Worm (Caenorhabditis elegans) whole organism, early embryonic: Measurements from ENCODE around the gene rsu-1.
"Not testable (repeated sequence)": the region's sequence is repeated elsewhere in the genome, so short reads cannot be mapped to it uniquely, and the experiment has no call there.

Source experiments
- B0310.2 ChIP-seq: sonication (generic microtip); optimal IDR thresholded peaks from 2 replicates; lab custom pipeline; 2016; ENCODE audit warnings: mild to moderate bottlenecking, missing genetic modification characterization, missing compliant biosample characterization
- F13C5.2 ChIP-seq: sonication (generic microtip); optimal IDR thresholded peaks from 2 replicates; lab custom pipeline; 2017; ENCODE audit warnings: mild to moderate bottlenecking, missing genetic modification characterization, inconsistent platforms, missing compliant biosample characterization
- aly-1 ChIP-seq: sonication (generic microtip); optimal IDR thresholded peaks from 2 replicates; lab custom pipeline; 2016; ENCODE audit warnings: missing genetic modification characterization, missing compliant biosample characterization
- ama-1 ChIP-seq: fragments of 150-350 bp; optimal IDR thresholded peaks from 2 replicates; lab custom pipeline; 2014
- ceh-13 ChIP-seq: fragments of 200-800 bp; sonication (Bioruptor generic); optimal IDR thresholded peaks from 2 replicates; lab custom pipeline; 2018; ENCODE audit warnings: mild to moderate bottlenecking, missing genetic modification characterization, missing compliant biosample characterization
- ceh-36 ChIP-seq: sonication (generic microtip); optimal IDR thresholded peaks from 2 replicates; lab custom pipeline; 2016; ENCODE audit warnings: missing genetic modification characterization, inconsistent platforms, missing compliant biosample characterization
- ets-7 ChIP-seq: sonication (generic microtip); optimal IDR thresholded peaks from 2 replicates; lab custom pipeline; 2016; ENCODE audit warnings: missing genotype, missing genetic modification characterization, missing compliant biosample characterization
- flt-1 ChIP-seq: fragments of 200-800 bp; sonication (Bioruptor generic); IDR thresholded peaks from 2 replicates; pipeline ENCODE4 v1.3.6; 2022; ENCODE audit warnings: missing genetic modification characterization, missing compliant biosample characterization
- hmbx-1 ChIP-seq: sonication (generic microtip); optimal IDR thresholded peaks from 2 replicates; lab custom pipeline; 2016; ENCODE audit warnings: mild to moderate bottlenecking, missing genetic modification characterization, missing compliant biosample characterization
- hmg-4 ChIP-seq: fragments of 200-800 bp; sonication (Bioruptor generic); optimal IDR thresholded peaks from 2 replicates; lab custom pipeline; 2018; ENCODE audit warnings: mild to moderate bottlenecking, missing genetic modification characterization, missing compliant biosample characterization
- hnd-1 ChIP-seq: sonication (generic microtip); optimal IDR thresholded peaks from 2 replicates; lab custom pipeline; 2016; ENCODE audit warnings: missing genetic modification characterization, missing compliant biosample characterization
- pes-1 ChIP-seq: fragments of 200-800 bp; sonication (Bioruptor generic); IDR thresholded peaks from 2 replicates; pipeline ENCODE4 v1.3.6; 2022; ENCODE audit warnings: missing genetic modification reagents, missing genetic modification characterization, missing compliant biosample characterization
- scrt-1 ChIP-seq: fragments of 200-800 bp; sonication (Bioruptor generic); IDR thresholded peaks from 2 replicates; pipeline ENCODE4 v1.3.6; 2022; ENCODE audit warnings: missing genetic modification characterization, missing compliant biosample characterization
- sea-1 ChIP-seq: fragments of 200-800 bp; sonication (Bioruptor generic); conservative IDR thresholded peaks from 2 replicates; pipeline ENCODE4 v1.3.6; 2022; ENCODE audit warnings: missing genetic modification characterization, missing compliant biosample characterization
- tbx-11 ChIP-seq: fragments of 200-800 bp; sonication (Bioruptor generic); IDR thresholded peaks from 2 replicates; pipeline ENCODE4 v1.3.6; 2022; ENCODE audit warnings: missing genetic modification characterization, missing compliant biosample characterization
- tbx-37 ChIP-seq: fragments of 200-800 bp; sonication (Bioruptor generic); conservative IDR thresholded peaks from 2 replicates; pipeline ENCODE4 v1.3.6; 2022; ENCODE audit warnings: missing genetic modification reagents, missing genetic modification characterization, missing compliant biosample characterization
- tra-4 ChIP-seq: sonication (generic microtip); optimal IDR thresholded peaks from 2 replicates; lab custom pipeline; 2017; ENCODE audit warnings: missing genetic modification characterization, missing compliant biosample characterization

Gene rsu-1

ce11 chrIII:3435152-3435551 is 36.7 kb upstream of the rsu-1 start:
- TF ChIP-seq hmg-4: no peak
- TF ChIP-seq flt-1 (GFP tag; lab: Robert Waterston, UW): no peak
- TF ChIP-seq tbx-11 (GFP tag; lab: Robert Waterston, UW): no peak
- TF ChIP-seq hnd-1 (tag; lab: Kevin White, UChicago): no peak
- no peak for TF ChIP-seq ama-1 (lab: Kevin White, UChicago)
- no peak for TF ChIP-seq scrt-1 (GFP tag; lab: Robert Waterston, UW)
- no peak for TF ChIP-seq B0310.2 (tag; lab: Kevin White, UChicago)
- no peak for TF ChIP-seq ceh-13 (GFP tag; lab: Kevin White, UChicago)
- no peak for TF ChIP-seq ceh-36 (tag; lab: Kevin White, UChicago)
- no peak for TF ChIP-seq pes-1 (GFP tag; lab: Robert Waterston, UW)

- no peak for TF ChIP-seq sea-1 (GFP tag; lab: Robert Waterston, UW)
These were observed 34.7 kb upstream of the rsu-1 start for ce11 chrIII:3437139-3437538.

- no peak for TF ChIP-seq tra-4 (tag; lab: Kevin White, UChicago)
- no peak for TF ChIP-seq ceh-13 (GFP tag; lab: Kevin White, UChicago)
- no peak for TF ChIP-seq tbx-37 (GFP tag; lab: Robert Waterston, UW)
- TF ChIP-seq B0310.2 (tag; lab: Kevin White, UChicago): no peak
- no peak for TF ChIP-seq F13C5.2 (tag; lab: Kevin White, UChicago)
- TF ChIP-seq hmg-4: no peak
- no peak for TF ChIP-seq tbx-11 (GFP tag; lab: Robert Waterston, UW)
- no peak for TF ChIP-seq ceh-36 (tag; lab: Kevin White, UChicago)
- TF ChIP-seq hmbx-1 (tag; lab: Kevin White, UChicago): no peak
- no peak for TF ChIP-seq pes-1 (GFP tag; lab: Robert Waterston, UW)
- TF ChIP-seq sea-1 (GFP tag; lab: Robert Waterston, UW): no peak
- no peak for TF ChIP-seq ama-1 (lab: Kevin White, UChicago)
- no peak for TF ChIP-seq hnd-1 (tag; lab: Kevin White, UChicago)
- TF ChIP-seq ets-7: no peak
- TF ChIP-seq scrt-1 (GFP tag; lab: Robert Waterston, UW): no peak
- TF ChIP-seq flt-1 (GFP tag; lab: Robert Waterston, UW): no peak
- no peak for TF ChIP-seq aly-1 (tag; lab: Kevin White, UChicago)
These were observed 27.7 kb upstream of the rsu-1 start, which contains the start of gene spe-41 for ce11 chrIII:3444139-3444538. Gene spe-41 (minus strand): TSS chrIII:3444210.

ce11 chrIII:3452563-3453210 is 19.1 kb upstream of the rsu-1 start, which contains the start of the genes K01A11.3 and C34C12.12:
Gene K01A11.3 (minus strand): TSS chrIII:3452613.
Gene C34C12.12 (plus strand): TSS chrIII:3453194.
- TF ChIP-seq B0310.2 (tag; lab: Kevin White, UChicago): no peak
- TF ChIP-seq ceh-36 (tag; lab: Kevin White, UChicago): no peak

ce11 chrIII:3453486-3453885 is 18.3 kb upstream of the rsu-1 start, which contains the start of gene C34C12.2:
Gene C34C12.2 (plus strand): TSS chrIII:3453786.
- TF ChIP-seq aly-1 (tag; lab: Kevin White, UChicago); hmg-4; scrt-1 (GFP tag; lab: Robert Waterston, UW): not testable (repeated sequence)

- not testable (repeated sequence) for TF ChIP-seq hnd-1 (tag; lab: Kevin White, UChicago); tbx-37 (GFP tag; lab: Robert Waterston, UW); hmg-4
These were observed 17.8 kb upstream of the rsu-1 start, which contains the start of gene C34C12.1 for ce11 chrIII:3454045-3454444. Gene C34C12.1 (plus strand): TSS chrIII:3454345.

- TF ChIP-seq F13C5.2 (tag; lab: Kevin White, UChicago): peak; percentile 76
- no peak for TF ChIP-seq aly-1 (tag; lab: Kevin White, UChicago)
- no peak for TF ChIP-seq scrt-1 (GFP tag; lab: Robert Waterston, UW)
- peak; percentile 51; the same call in 1 of the 2 replicates for TF ChIP-seq pes-1 (GFP tag; lab: Robert Waterston, UW)
- no peak for TF ChIP-seq tra-4 (tag; lab: Kevin White, UChicago)
- peak; percentile 1 for TF ChIP-seq hmg-4
- TF ChIP-seq hmbx-1 (tag; lab: Kevin White, UChicago): no peak
These were observed 15.6 kb upstream of the rsu-1 start for ce11 chrIII:3456226-3456625.

- TF ChIP-seq ceh-36 (tag; lab: Kevin White, UChicago): no peak
- TF ChIP-seq tbx-11 (GFP tag; lab: Robert Waterston, UW): no peak
- TF ChIP-seq sea-1 (GFP tag; lab: Robert Waterston, UW): peak; percentile 50; the same call in 1 of the 2 replicates
- TF ChIP-seq ceh-13 (GFP tag; lab: Kevin White, UChicago): no peak
- TF ChIP-seq ets-7: no peak
- TF ChIP-seq pes-1 (GFP tag; lab: Robert Waterston, UW): peak; percentile 64; the same call in 1 of the 2 replicates
- TF ChIP-seq aly-1 (tag; lab: Kevin White, UChicago): no peak
- TF ChIP-seq tra-4 (tag; lab: Kevin White, UChicago): no peak
- TF ChIP-seq tbx-37 (GFP tag; lab: Robert Waterston, UW): 0 out of 2 replicates have a peak, but pooled peaks have one; percentile 30
- peak; percentile 46; the same call in 1 of the 2 replicates for TF ChIP-seq flt-1 (GFP tag; lab: Robert Waterston, UW)
- peak; percentile 72 for TF ChIP-seq F13C5.2 (tag; lab: Kevin White, UChicago)
- TF ChIP-seq B0310.2 (tag; lab: Kevin White, UChicago): no peak
- peak; percentile 56 for TF ChIP-seq hmg-4
These were observed 11.7 kb upstream of the rsu-1 start, which contains the start of gene C34C12.8 for ce11 chrIII:3460061-3460460. Gene C34C12.8 (plus strand): TSS chrIII:3460406.
